Worm (Caenorhabditis elegans): ENCODE results near the gene srh-71.

- TF ChIP-seq med-1 (GFP tag; optimal IDR thresholded peaks at IDR 0.05; ENCODE audit: insufficient read depth) = no peak
- TF ChIP-seq ref-1 (GFP tag; conservative IDR thresholded peaks at IDR 0.05) = no peak
Measured at ce11 chrII:3154383-3154782, 31.1 kb downstream of the srh-71 start, which contains the start of gene sri-32.
